Worm (Caenorhabditis elegans) whole organism, L3 larva: Measurements from ENCODE around the gene fbxb-10.
A peak's percentile ranks its signal among the peaks of the same experiment; 100 is the strongest.

Source experiments
- R02D3.7 ChIP-seq: fragments of 150-350 bp; optimal IDR thresholded peaks from 2 replicates; lab custom pipeline; 2014; ENCODE audit warnings: missing biosample characterization, missing genetic modification characterization
- ZK546.5 ChIP-seq: sonication (generic microtip); optimal IDR thresholded peaks from 2 replicates; lab custom pipeline; 2017; ENCODE audit warnings: missing biosample characterization, missing genetic modification characterization
- aly-2 ChIP-seq: fragments of 150-350 bp; optimal IDR thresholded peaks from 2 replicates; lab custom pipeline; 2014; ENCODE audit warnings: missing biosample characterization, missing genetic modification characterization
- ceh-28 ChIP-seq: fragments of 150-350 bp; optimal IDR thresholded peaks from 2 replicates; lab custom pipeline; 2014; ENCODE audit warnings: missing biosample characterization, missing genetic modification reagents, missing genetic modification characterization
- egl-5 ChIP-seq: fragments of 150-350 bp; optimal IDR thresholded peaks from 2 replicates; lab custom pipeline; 2017; ENCODE audit warnings: missing biosample characterization, missing genetic modification reagents, missing genetic modification characterization, inconsistent platforms
- elt-2 ChIP-seq: sonication (generic microtip); optimal IDR thresholded peaks from 2 replicates; lab custom pipeline; 2016; ENCODE audit warnings: missing genetic modification reagents, mild to moderate bottlenecking, missing genetic modification characterization, missing compliant biosample characterization
- elt-3 ChIP-seq, 3 experiments: fragments of 150-350 bp in 1 of 3; sonication (generic microtip) in 2 of 3; optimal IDR thresholded peaks; 2 replicates in 2 of 3; 4 replicates in 1 of 3; lab custom pipeline; 2014 to 2017; ENCODE audit warnings: missing biosample characterization in 3 of 3, missing genetic modification characterization in 3 of 3
- eor-1 ChIP-seq, 2 experiments: fragments of 150-350 bp; optimal IDR thresholded peaks; 2 replicates each; lab custom pipeline; 2014 to 2018; ENCODE audit warnings: missing biosample characterization in 2 of 2, missing genetic modification characterization in 2 of 2
- fkh-10 ChIP-seq: sonication (generic microtip); optimal IDR thresholded peaks from 2 replicates; lab custom pipeline; 2017; ENCODE audit warnings: missing biosample characterization, missing genetic modification reagents, missing genetic modification characterization
- fkh-2 ChIP-seq: fragments of 150-350 bp; optimal IDR thresholded peaks from 2 replicates; lab custom pipeline; 2014; ENCODE audit warnings: missing biosample characterization, missing genetic modification reagents, missing genetic modification characterization
- fos-1 ChIP-seq: fragments of 150-350 bp; optimal IDR thresholded peaks from 2 replicates; lab custom pipeline; 2014; ENCODE audit warnings: missing biosample characterization, missing genetic modification characterization
- hmg-11 ChIP-seq: sonication (generic microtip); optimal IDR thresholded peaks from 2 replicates; lab custom pipeline; 2016; ENCODE audit warnings: missing genetic modification characterization, missing compliant biosample characterization
- jun-1 ChIP-seq: fragments of 150-350 bp; optimal IDR thresholded peaks from 2 replicates; lab custom pipeline; 2014; ENCODE audit warnings: missing biosample characterization, missing genetic modification reagents, missing genetic modification characterization
- lin-15B ChIP-seq: fragments of 150-350 bp; optimal IDR thresholded peaks from 2 replicates; lab custom pipeline; 2014; ENCODE audit warnings: missing biosample characterization, missing genetic modification characterization
- mdl-1 ChIP-seq: fragments of 150-350 bp; optimal IDR thresholded peaks from 2 replicates; lab custom pipeline; 2014; ENCODE audit warnings: missing biosample characterization, missing genetic modification characterization
- mml-1 ChIP-seq: fragments of 150-350 bp; sonication (generic microtip); optimal IDR thresholded peaks from 3 replicates; lab custom pipeline; 2014; ENCODE audit warnings: missing biosample characterization, missing genetic modification characterization
- nfya-1 ChIP-seq: sonication (generic microtip); optimal IDR thresholded peaks from 2 replicates; lab custom pipeline; 2017; ENCODE audit warnings: missing genetic modification characterization, mild to moderate bottlenecking, missing compliant biosample characterization, antibody characterized with exemption, moderate library complexity; ENCODE audit not compliant: insufficient read depth
- nhr-11 ChIP-seq: fragments of 150-350 bp; optimal IDR thresholded peaks from 2 replicates; lab custom pipeline; 2014; ENCODE audit warnings: missing biosample characterization, missing genetic modification characterization
- nhr-12 ChIP-seq: fragments of 150-350 bp; optimal IDR thresholded peaks from 2 replicates; lab custom pipeline; 2014; ENCODE audit warnings: missing biosample characterization, missing genetic modification characterization
- nhr-23 ChIP-seq: fragments of 150-350 bp; optimal IDR thresholded peaks from 2 replicates; lab custom pipeline; 2014; ENCODE audit warnings: missing biosample characterization, missing genetic modification reagents, missing genetic modification characterization
- nhr-25 ChIP-seq: sonication (generic microtip); optimal IDR thresholded peaks from 2 replicates; lab custom pipeline; 2017; ENCODE audit warnings: missing biosample characterization, missing genetic modification characterization
- nhr-28 ChIP-seq: fragments of 150-350 bp; optimal IDR thresholded peaks from 2 replicates; lab custom pipeline; 2014; ENCODE audit warnings: missing biosample characterization, missing genetic modification characterization
- nhr-76 ChIP-seq: fragments of 150-350 bp; sonication (generic microtip); optimal IDR thresholded peaks from 5 replicates; lab custom pipeline; 2014; ENCODE audit warnings: missing biosample characterization, missing genetic modification characterization
- nhr-77 ChIP-seq: fragments of 150-350 bp; optimal IDR thresholded peaks from 2 replicates; lab custom pipeline; 2014; ENCODE audit warnings: missing biosample characterization, missing genetic modification characterization
- pha-4 ChIP-seq: fragments of 150-350 bp; optimal IDR thresholded peaks from 2 replicates; lab custom pipeline; 2014; ENCODE audit warnings: missing biosample characterization, missing genetic modification reagents, missing genetic modification characterization
- pqm-1 ChIP-seq: fragments of 150-350 bp; optimal IDR thresholded peaks from 2 replicates; lab custom pipeline; 2017; ENCODE audit warnings: missing biosample characterization, missing genetic modification characterization, inconsistent platforms
- skn-1 ChIP-seq: fragments of 150-350 bp; optimal IDR thresholded peaks from 2 replicates; lab custom pipeline; 2014; ENCODE audit warnings: missing biosample characterization, missing genetic modification characterization
- snpc-4 ChIP-seq: fragments of 150-350 bp; optimal IDR thresholded peaks from 2 replicates; lab custom pipeline; 2014; ENCODE audit warnings: missing biosample characterization, missing genetic modification characterization
- tbx-2 ChIP-seq: sonication (generic microtip); optimal IDR thresholded peaks from 2 replicates; lab custom pipeline; 2016; ENCODE audit warnings: mild to moderate bottlenecking, missing genetic modification characterization, missing compliant biosample characterization
- unc-39 ChIP-seq: sonication (generic microtip); optimal IDR thresholded peaks from 4 replicates; lab custom pipeline; 2017; ENCODE audit warnings: missing biosample characterization, missing genetic modification characterization
- zag-1 ChIP-seq: fragments of 150-350 bp; optimal IDR thresholded peaks from 2 replicates; lab custom pipeline; 2014; ENCODE audit warnings: missing biosample characterization, missing genetic modification characterization
- ztf-11 ChIP-seq: fragments of 150-350 bp; optimal IDR thresholded peaks from 2 replicates; lab custom pipeline; 2014; ENCODE audit warnings: missing biosample characterization, missing genetic modification characterization
- ztf-4 ChIP-seq: fragments of 150-350 bp; optimal IDR thresholded peaks from 2 replicates; lab custom pipeline; 2014; ENCODE audit warnings: missing biosample characterization, missing genetic modification characterization

The fbxb-10 gene

ce11 chrII:1820774-1821173 is 2.6 kb upstream of the fbxb-10 start, which contains the start of gene fbxa-3:
fbxa-3 (minus strand) TSS chrII:1820874.
- TF ChIP-seq fkh-10 (GFP tag; lab: Kevin White, UChicago) (no peak), nhr-12 (tag; lab: Kevin White, UChicago) (no peak), fos-1 (tag; lab: Kevin White, UChicago) (no peak), R02D3.7 (no peak), fkh-2 (tag; lab: Kevin White, UChicago) (no peak), nhr-28 (tag; lab: Kevin White, UChicago) (no peak), nhr-25 (tag; lab: Kevin White, UChicago) (no peak)

ce11 chrII:1819944-1820570 is 1.9 kb upstream of the fbxb-10 start, which contains the start of gene fbxc-19:
fbxc-19 (plus strand) TSS chrII:1820479.
- TF ChIP-seq zag-1 (tag; lab: Kevin White, UChicago) (no peak), nhr-28 (tag; lab: Kevin White, UChicago) (no peak), fos-1 (tag; lab: Kevin White, UChicago) (no peak), elt-2 (peak; percentile 99), nfya-1 (tag; lab: Kevin White, UChicago) (peak; percentile 42), skn-1 (peak; percentile 26), hmg-11 (tag; lab: Kevin White, UChicago) (peak; percentile 14), R02D3.7 (peak; percentile 7), mdl-1 (peak; percentile 26), ZK546.5 (tag; lab: Kevin White, UChicago) (no peak), nhr-23 (tag; lab: Kevin White, UChicago) (peak; percentile 62), nhr-77 (tag; lab: Kevin White, UChicago) (peak; percentile 31), pqm-1 (peak; percentile 98), lin-15B (peak; percentile 21), pha-4 (peak; percentile 89), jun-1 (tag; lab: Kevin White, UChicago) (peak; percentile 85), ceh-28 (tag; lab: Kevin White, UChicago) (peak; percentile 79), nhr-11 (tag; lab: Kevin White, UChicago) (no peak), egl-5 (tag; lab: Kevin White, UChicago) (peak; percentile 53), nhr-76 (no peak)

ce11 chrII:1816053-1816452 is 2.1 kb downstream of the fbxb-10 start:
- TF ChIP-seq elt-3 (tag; optimal IDR thresholded peaks at IDR 0.05; lab: Kevin White, UChicago) (no peak), eor-1 (tag; optimal IDR thresholded peaks at IDR 0.05; lab: Kevin White, UChicago) (no peak), ZK546.5 (tag; lab: Kevin White, UChicago) (no peak), mml-1 (tag; lab: Kevin White, UChicago) (no peak), snpc-4 (no peak), hmg-11 (tag; lab: Kevin White, UChicago) (no peak), ztf-4 (no peak), egl-5 (tag; lab: Kevin White, UChicago) (no peak), unc-39 (tag; lab: Kevin White, UChicago) (no peak), fkh-2 (tag; lab: Kevin White, UChicago) (no peak), elt-2 (no peak), ztf-11 (tag; lab: Kevin White, UChicago) (no peak)

ce11 chrII:1808217-1808616 is 10.0 kb downstream of the fbxb-10 start, which contains the start of gene C08F1.8:
C08F1.8 (minus strand) TSS chrII:1808317.
- TF ChIP-seq mml-1 (tag; lab: Kevin White, UChicago) (no peak), nhr-76 (no peak), zag-1 (tag; lab: Kevin White, UChicago) (no peak), skn-1 (no peak), elt-2 (no peak)

ce11 chrII:1806358-1806757 is 11.8 kb downstream of the fbxb-10 start, which contains the start of gene C08F1.12:
C08F1.12 (minus strand) TSS chrII:1806458.
- no peak for TF ChIP-seq ZK546.5 (tag; lab: Kevin White, UChicago)

- TF ChIP-seq ztf-11 (tag; lab: Kevin White, UChicago): no peak
- TF ChIP-seq aly-2 (tag; lab: Kevin White, UChicago): no peak
- no peak for TF ChIP-seq eor-1 (tag; optimal IDR thresholded peaks at IDR 0.05; lab: Kevin White, UChicago)
- TF ChIP-seq tbx-2 (tag; lab: Kevin White, UChicago): no peak
- TF ChIP-seq, all 47 proteins: peak for 0
Measured at ce11 chrII:1788087-1788486, 30.1 kb downstream of the fbxb-10 start, which contains the start of the genes C08F1.6 and fbxb-13. C08F1.6 (minus strand) TSS chrII:1788187. fbxb-13 (plus strand) TSS chrII:1788277.
